Worm (Caenorhabditis elegans) whole organism, late embryonic: ENCODE data around the gene F59B1.4.

Experiments used
- C08G9.2 ChIP-seq: sonication (generic microtip); optimal IDR thresholded peaks from 2 replicates; lab custom pipeline; 2016; ENCODE audit warnings: mild to moderate bottlenecking, missing genetic modification characterization, moderate library complexity, missing compliant biosample characterization
- C38D4.7 ChIP-seq: fragments of 200-800 bp; sonication (Bioruptor generic); optimal IDR thresholded peaks from 2 replicates; lab custom pipeline; 2018; ENCODE audit warnings: mild to moderate bottlenecking, missing genetic modification characterization, moderate library complexity, missing compliant biosample characterization
- F13H6.1 ChIP-seq: sonication (generic microtip); optimal IDR thresholded peaks from 2 replicates; lab custom pipeline; 2016; ENCODE audit warnings: missing genetic modification characterization, missing compliant biosample characterization
- K02D7.2 ChIP-seq: sonication (generic microtip); optimal IDR thresholded peaks from 2 replicates; lab custom pipeline; 2017; ENCODE audit warnings: mild to moderate bottlenecking, missing genetic modification characterization, missing compliant biosample characterization
- K09A11.1 ChIP-seq: sonication (generic microtip); optimal IDR thresholded peaks from 2 replicates; lab custom pipeline; 2017; ENCODE audit warnings: antibody characterized with exemption, mild to moderate bottlenecking, missing genetic modification characterization, missing compliant biosample characterization; ENCODE audit not compliant: insufficient read depth
- Y22D7AL.16 ChIP-seq: sonication (generic microtip); optimal IDR thresholded peaks from 2 replicates; lab custom pipeline; 2016; ENCODE audit warnings: missing genetic modification characterization, missing compliant biosample characterization
- ceh-14 ChIP-seq: sonication (generic microtip); optimal IDR thresholded peaks from 2 replicates; lab custom pipeline; 2016; ENCODE audit warnings: missing genotype, missing genetic modification characterization, missing compliant biosample characterization
- ceh-18 ChIP-seq: sonication (generic microtip); optimal IDR thresholded peaks from 2 replicates; lab custom pipeline; 2016; ENCODE audit warnings: missing genetic modification characterization, missing compliant biosample characterization
- ceh-19 ChIP-seq: fragments of 200-800 bp; sonication (Bioruptor generic); optimal IDR thresholded peaks from 2 replicates; lab custom pipeline; 2018; ENCODE audit warnings: mild to moderate bottlenecking, missing genetic modification characterization, missing compliant biosample characterization
- ceh-2 ChIP-seq: sonication (generic microtip); optimal IDR thresholded peaks from 2 replicates; lab custom pipeline; 2016; ENCODE audit warnings: missing genotype, missing genetic modification characterization, missing compliant biosample characterization
- ceh-24 ChIP-seq: sonication (generic microtip); optimal IDR thresholded peaks from 2 replicates; lab custom pipeline; 2016; ENCODE audit warnings: mild to moderate bottlenecking, missing genetic modification characterization, missing compliant biosample characterization
- ceh-31 ChIP-seq: sonication (generic microtip); optimal IDR thresholded peaks from 2 replicates; lab custom pipeline; 2016; ENCODE audit warnings: missing genetic modification characterization, missing compliant biosample characterization
- ceh-34 ChIP-seq: sonication (generic microtip); optimal IDR thresholded peaks from 2 replicates; lab custom pipeline; 2016; ENCODE audit warnings: mild to moderate bottlenecking, missing genetic modification characterization, missing compliant biosample characterization
- ceh-48 ChIP-seq: sonication (generic microtip); optimal IDR thresholded peaks from 2 replicates; lab custom pipeline; 2016; ENCODE audit warnings: missing genetic modification characterization, inconsistent platforms, missing compliant biosample characterization
- ceh-6 ChIP-seq: fragments of 200-800 bp; sonication (Bioruptor generic); optimal IDR thresholded peaks from 2 replicates; lab custom pipeline; 2018; ENCODE audit warnings: mild to moderate bottlenecking, missing genetic modification characterization, missing compliant biosample characterization
- ceh-9 ChIP-seq: sonication (generic microtip); optimal IDR thresholded peaks from 2 replicates; lab custom pipeline; 2016; ENCODE audit warnings: mild to moderate bottlenecking, missing genetic modification characterization, inconsistent platforms, missing compliant biosample characterization
- che-1 ChIP-seq: sonication (generic microtip); optimal IDR thresholded peaks from 2 replicates; lab custom pipeline; 2016; ENCODE audit warnings: mild to moderate bottlenecking, missing genetic modification characterization, missing compliant biosample characterization
- dmd-4 ChIP-seq: sonication (generic microtip); optimal IDR thresholded peaks from 2 replicates; lab custom pipeline; 2016; ENCODE audit warnings: borderline replicate concordance, missing genetic modification characterization, missing compliant biosample characterization
- elt-2 ChIP-seq: sonication (generic microtip); optimal IDR thresholded peaks from 2 replicates; lab custom pipeline; 2016; ENCODE audit warnings: missing genetic modification reagents, missing genetic modification characterization, missing compliant biosample characterization
- fax-1 ChIP-seq: sonication (generic microtip); optimal IDR thresholded peaks from 2 replicates; lab custom pipeline; 2016; ENCODE audit warnings: missing genotype, missing genetic modification characterization, missing compliant biosample characterization
- fkh-6 ChIP-seq: sonication (generic microtip); optimal IDR thresholded peaks from 2 replicates; lab custom pipeline; 2016; ENCODE audit warnings: missing genetic modification characterization, missing compliant biosample characterization
- gmeb-2 ChIP-seq: sonication (generic microtip); optimal IDR thresholded peaks from 2 replicates; lab custom pipeline; 2016; ENCODE audit warnings: missing genetic modification characterization, inconsistent platforms, missing compliant biosample characterization
- hlh-15 ChIP-seq: sonication (generic microtip); optimal IDR thresholded peaks from 2 replicates; lab custom pipeline; 2016; ENCODE audit warnings: missing genetic modification characterization, missing compliant biosample characterization
- hlh-30 ChIP-seq: sonication (generic microtip); optimal IDR thresholded peaks from 2 replicates; lab custom pipeline; 2017; ENCODE audit warnings: antibody characterized with exemption, missing genetic modification characterization, missing compliant biosample characterization; ENCODE audit not compliant: insufficient read depth
- hlh-8 ChIP-seq: sonication (generic microtip); optimal IDR thresholded peaks from 2 replicates; lab custom pipeline; 2016; ENCODE audit warnings: missing genotype, missing genetic modification characterization, missing compliant biosample characterization
- lin-11 ChIP-seq: fragments of 200-800 bp; sonication (Bioruptor generic); optimal IDR thresholded peaks from 2 replicates; lab custom pipeline; 2018; ENCODE audit warnings: mild to moderate bottlenecking, missing genetic modification characterization, missing compliant biosample characterization
- mec-3 ChIP-seq: sonication (generic microtip); optimal IDR thresholded peaks from 2 replicates; lab custom pipeline; 2016; ENCODE audit warnings: borderline replicate concordance, missing genetic modification characterization, missing compliant biosample characterization
- nfya-1 ChIP-seq: sonication (generic microtip); optimal IDR thresholded peaks from 2 replicates; lab custom pipeline; 2017; ENCODE audit warnings: missing genetic modification characterization, mild to moderate bottlenecking, missing compliant biosample characterization, antibody characterized with exemption, moderate library complexity
- nhr-232 ChIP-seq: sonication (generic microtip); optimal IDR thresholded peaks from 2 replicates; lab custom pipeline; 2016; ENCODE audit warnings: missing genetic modification characterization, missing compliant biosample characterization
- npax-4 ChIP-seq: sonication (generic microtip); optimal IDR thresholded peaks from 2 replicates; lab custom pipeline; 2016; ENCODE audit warnings: missing genetic modification characterization, missing compliant biosample characterization
- odd-2 ChIP-seq: sonication (generic microtip); optimal IDR thresholded peaks from 2 replicates; lab custom pipeline; 2017; ENCODE audit warnings: antibody characterized with exemption, mild to moderate bottlenecking, missing genetic modification characterization, missing compliant biosample characterization
- pat-9 ChIP-seq: fragments of 200-800 bp; sonication (Bioruptor generic); optimal IDR thresholded peaks from 2 replicates; lab custom pipeline; 2018; ENCODE audit warnings: mild to moderate bottlenecking, missing genetic modification characterization, moderate library complexity, missing compliant biosample characterization
- pax-1 ChIP-seq: fragments of 150-350 bp; optimal IDR thresholded peaks from 2 replicates; lab custom pipeline; 2014; ENCODE audit warnings: missing biosample characterization, missing genetic modification characterization
- pha-2 ChIP-seq: sonication (generic microtip); optimal IDR thresholded peaks from 2 replicates; lab custom pipeline; 2017; ENCODE audit warnings: mild to moderate bottlenecking, missing genetic modification characterization, missing compliant biosample characterization
- pqm-1 ChIP-seq: sonication (generic microtip); optimal IDR thresholded peaks from 2 replicates; lab custom pipeline; 2016; ENCODE audit warnings: missing genetic modification characterization, missing compliant biosample characterization
- ref-2 ChIP-seq: sonication (generic microtip); optimal IDR thresholded peaks from 2 replicates; lab custom pipeline; 2016; ENCODE audit warnings: missing genetic modification characterization, missing compliant biosample characterization
- sdc-2 ChIP-seq: sonication (generic microtip); optimal IDR thresholded peaks from 2 replicates; lab custom pipeline; 2016; ENCODE audit warnings: missing genotype, missing genetic modification characterization, missing compliant biosample characterization
- sox-4 ChIP-seq: sonication (generic microtip); optimal IDR thresholded peaks from 2 replicates; lab custom pipeline; 2017; ENCODE audit warnings: mild to moderate bottlenecking, missing genetic modification characterization, inconsistent platforms, missing compliant biosample characterization
- syd-9 ChIP-seq: sonication (generic microtip); optimal IDR thresholded peaks from 2 replicates; lab custom pipeline; 2016; ENCODE audit warnings: mild to moderate bottlenecking, missing genetic modification characterization, moderate library complexity, missing compliant biosample characterization
- tbx-2 ChIP-seq: sonication (generic microtip); optimal IDR thresholded peaks from 2 replicates; lab custom pipeline; 2016; ENCODE audit warnings: missing genetic modification characterization, missing compliant biosample characterization
- ttx-3 ChIP-seq: sonication (generic microtip); optimal IDR thresholded peaks from 2 replicates; lab custom pipeline; 2016; ENCODE audit warnings: missing genetic modification reagents, missing genetic modification characterization, missing compliant biosample characterization
- unc-3 ChIP-seq, 2 experiments: fragments of 200-800 bp in 1 of 2; sonication (Bioruptor generic) in 1 of 2; sonication (generic microtip) in 1 of 2; conservative IDR thresholded peaks in 1 of 2; optimal IDR thresholded peaks in 1 of 2; 2 replicates each; pipeline versions ENCODE4 v1.3.6 to Lab custom; 2016 to 2022; ENCODE audit warnings: missing compliant biosample characterization in 2 of 2, missing genetic modification characterization in 2 of 2, missing genetic modification reagents in 1 of 2
- unc-55 ChIP-seq: sonication (generic microtip); optimal IDR thresholded peaks from 2 replicates; lab custom pipeline; 2017; ENCODE audit warnings: missing biosample characterization, missing genetic modification reagents, missing genetic modification characterization
- unc-86 ChIP-seq: sonication (generic microtip); optimal IDR thresholded peaks from 2 replicates; lab custom pipeline; 2016; ENCODE audit warnings: missing genetic modification characterization, missing compliant biosample characterization
- zip-5 ChIP-seq: sonication (generic microtip); optimal IDR thresholded peaks from 2 replicates; lab custom pipeline; 2016; ENCODE audit warnings: missing genetic modification characterization, missing compliant biosample characterization
- ztf-16 ChIP-seq: sonication (generic microtip); optimal IDR thresholded peaks from 2 replicates; lab custom pipeline; 2017; ENCODE audit warnings: missing genetic modification characterization, missing compliant biosample characterization

The F59B1.4 gene

ce11 chrV:3587633-3588032 is 39.2 kb downstream of the F59B1.4 start:
- peak; percentile 54 for TF ChIP-seq K09A11.1
- no peak for TF ChIP-seq hlh-8
- TF ChIP-seq ceh-14, result peak; percentile 9
- TF ChIP-seq gmeb-2 (tag; lab: Kevin White, UChicago), result peak; percentile 40
- TF ChIP-seq hlh-15 (tag; lab: Kevin White, UChicago), result peak; percentile 31
- peak; percentile 39 for TF ChIP-seq ceh-2 (tag; lab: Kevin White, UChicago)
- peak; percentile 70 for TF ChIP-seq che-1 (tag; lab: Kevin White, UChicago)
- peak; percentile 74 for TF ChIP-seq ceh-34 (tag; lab: Kevin White, UChicago)
- no peak for TF ChIP-seq ref-2 (tag; lab: Kevin White, UChicago)
- peak; percentile 33 for TF ChIP-seq fkh-6 (tag; lab: Kevin White, UChicago)
- peak; percentile 49 for TF ChIP-seq ceh-19 (GFP tag; lab: Kevin White, UChicago)
- peak; percentile 18 for TF ChIP-seq K02D7.2
- peak; percentile 34 for TF ChIP-seq ceh-48 (tag; lab: Kevin White, UChicago)
- peak; percentile 45 for TF ChIP-seq dmd-4 (tag; lab: Kevin White, UChicago)
- peak; percentile 54 for TF ChIP-seq C38D4.7 (GFP tag; lab: Kevin White, UChicago)
- TF ChIP-seq C08G9.2, result no peak
- peak; percentile 19 for TF ChIP-seq ceh-18 (tag; lab: Kevin White, UChicago)
- peak; percentile 56 for TF ChIP-seq nhr-232 (tag; lab: Kevin White, UChicago)
- peak; percentile 80 for TF ChIP-seq pha-2 (tag; lab: Kevin White, UChicago)
- TF ChIP-seq sdc-2 (tag; lab: Kevin White, UChicago), result peak; percentile 19
- TF ChIP-seq elt-2 (tag; lab: Kevin White, UChicago), result peak; percentile 81
- peak; percentile 74 for TF ChIP-seq tbx-2 (tag; lab: Kevin White, UChicago)
- no peak for TF ChIP-seq Y22D7AL.16 (tag; lab: Kevin White, UChicago)
- TF ChIP-seq unc-55 (GFP tag; lab: Kevin White, UChicago), result no peak
- peak; percentile 27 for TF ChIP-seq npax-4
- TF ChIP-seq fax-1 (tag; lab: Kevin White, UChicago), result peak; percentile 20
- TF ChIP-seq unc-3 (GFP tag; conservative IDR thresholded peaks at IDR 0.05; lab: Robert Waterston, UW), result 0 out of 2 replicates have a peak, but pooled peaks have one; percentile 38
- peak; percentile 55 for TF ChIP-seq unc-3 (tag; optimal IDR thresholded peaks at IDR 0.05; lab: Kevin White, UChicago)
- peak; percentile 13 for TF ChIP-seq mec-3 (tag; lab: Kevin White, UChicago)
- no peak for TF ChIP-seq hlh-30 (tag; lab: Kevin White, UChicago)
- TF ChIP-seq nfya-1 (tag; lab: Kevin White, UChicago), result peak; percentile 24
- peak; percentile 15 for TF ChIP-seq ztf-16 (tag; lab: Kevin White, UChicago)
- peak; percentile 39 for TF ChIP-seq ceh-6 (GFP tag; lab: Kevin White, UChicago)
- TF ChIP-seq ceh-9 (tag; lab: Kevin White, UChicago), result no peak
- TF ChIP-seq zip-5 (tag; lab: Kevin White, UChicago), result peak; percentile 16
- TF ChIP-seq odd-2 (tag; lab: Kevin White, UChicago), result peak; percentile 66
- TF ChIP-seq sox-4 (tag; lab: Kevin White, UChicago), result peak; percentile 73
- TF ChIP-seq unc-86, result peak; percentile 11
- TF ChIP-seq F13H6.1 (tag; lab: Kevin White, UChicago), result peak; percentile 46
- TF ChIP-seq pat-9, result peak; percentile 31
- peak; percentile 50 for TF ChIP-seq lin-11
- peak; percentile 64 for TF ChIP-seq ttx-3 (tag; lab: Kevin White, UChicago)
- TF ChIP-seq ceh-31 (tag; lab: Kevin White, UChicago), result peak; percentile 62
- TF ChIP-seq ceh-24, result peak; percentile 0
- TF ChIP-seq syd-9 (tag; lab: Kevin White, UChicago), result no peak
- TF ChIP-seq pqm-1, result no peak
- no peak for TF ChIP-seq pax-1 (tag; lab: Kevin White, UChicago)
